Fruit fly (Drosophila melanogaster) whole organism, embryonic: ENCODE results near the gene CG15144.
A peak's percentile ranks its signal among the peaks of the same experiment; 100 is the strongest.

Source experiments
- Adf1 ChIP-seq: fragments of 200-800 bp; sonication (Bioruptor generic); IDR thresholded peaks from 2 replicates; pipeline ENCODE4 v1.3.6; 2022; ENCODE audit warnings: missing biosample characterization, missing genetic modification characterization
- Atf-2 ChIP-seq: fragments of 200-800 bp; sonication (Bioruptor generic); optimal IDR thresholded peaks from 2 replicates; lab custom pipeline; 2016; ENCODE audit warnings: missing biosample characterization, missing genetic modification characterization
- C15 ChIP-seq: fragments of 200-800 bp; sonication (Bioruptor generic); IDR thresholded peaks from 3 replicates; pipeline ENCODE4 v1.3.6; 2022; ENCODE audit warnings: missing biosample characterization, missing genetic modification characterization
- CG10267 ChIP-seq: fragments of 200-800 bp; sonication (Bioruptor generic); optimal IDR thresholded peaks from 2 replicates; lab custom pipeline; 2018; ENCODE audit warnings: missing biosample characterization, mild to moderate bottlenecking, missing genetic modification characterization, moderate library complexity
- CG14710 ChIP-seq: fragments of 200-800 bp; sonication (Bioruptor generic); optimal IDR thresholded peaks from 3 replicates; lab custom pipeline; 2019; ENCODE audit warnings: missing biosample characterization, mild to moderate bottlenecking, missing genetic modification characterization, moderate library complexity
- CG1647 ChIP-seq: fragments of 200-800 bp; sonication (Bioruptor generic); optimal IDR thresholded peaks from 3 replicates; lab custom pipeline; 2016; ENCODE audit warnings: missing biosample characterization, missing genetic modification characterization
- CG17359 ChIP-seq: fragments of 200-800 bp; sonication (Bioruptor generic); optimal IDR thresholded peaks from 3 replicates; lab custom pipeline; 2018; ENCODE audit warnings: missing biosample characterization, mild to moderate bottlenecking, missing genetic modification characterization, moderate library complexity
- CG17385 ChIP-seq: fragments of 200-800 bp; sonication (Bioruptor generic); optimal IDR thresholded peaks from 3 replicates; lab custom pipeline; 2018; ENCODE audit warnings: missing biosample characterization, mild to moderate bottlenecking, missing genetic modification characterization
- CG18599 ChIP-seq: fragments of 200-800 bp; sonication (Bioruptor generic); optimal IDR thresholded peaks from 3 replicates; lab custom pipeline; 2017; ENCODE audit warnings: missing biosample characterization, missing genetic modification characterization, mild to moderate bottlenecking, moderate library complexity, missing genetic modification reagents
- CG18619 ChIP-seq: fragments of 200-800 bp; sonication (Bioruptor generic); optimal IDR thresholded peaks from 3 replicates; lab custom pipeline; 2017; ENCODE audit warnings: missing biosample characterization, mild to moderate bottlenecking, missing genetic modification characterization
- CG2120 ChIP-seq: fragments of 200-800 bp; sonication (Bioruptor generic); optimal IDR thresholded peaks from 3 replicates; lab custom pipeline; 2016; ENCODE audit warnings: missing biosample characterization, missing genetic modification characterization
- CG2202 ChIP-seq: fragments of 200-800 bp; sonication (Bioruptor generic); optimal IDR thresholded peaks from 2 replicates; lab custom pipeline; 2018; ENCODE audit warnings: missing biosample characterization, mild to moderate bottlenecking, missing genetic modification characterization
- CG2712 ChIP-seq: fragments of 200-800 bp; optimal IDR thresholded peaks from 3 replicates; lab custom pipeline; 2019; ENCODE audit warnings: missing biosample characterization, mild to moderate bottlenecking, missing genetic modification characterization, moderate library complexity
- CG3163 ChIP-seq: fragments of 200-800 bp; sonication (Bioruptor generic); optimal IDR thresholded peaks from 3 replicates; lab custom pipeline; 2016; ENCODE audit warnings: missing biosample characterization, missing genetic modification characterization
- CG32767 ChIP-seq: fragments of 200-800 bp; sonication (Bioruptor generic); IDR thresholded peaks from 2 replicates; pipeline ENCODE4 v1.3.6; 2022; ENCODE audit warnings: missing biosample characterization, missing genetic modification characterization
- CG33557 ChIP-seq: fragments of 200-800 bp; sonication (Bioruptor generic); optimal IDR thresholded peaks from 2 replicates; lab custom pipeline; 2019; ENCODE audit warnings: missing biosample characterization, mild to moderate bottlenecking, missing genetic modification characterization, moderate library complexity
- CG4707 ChIP-seq: fragments of 200-800 bp; sonication (Bioruptor generic); optimal IDR thresholded peaks from 2 replicates; lab custom pipeline; 2018; ENCODE audit warnings: missing biosample characterization, mild to moderate bottlenecking, missing genetic modification characterization, moderate library complexity
- CG5180 ChIP-seq: fragments of 200-800 bp; sonication (Bioruptor generic); optimal IDR thresholded peaks from 3 replicates; lab custom pipeline; 2017; ENCODE audit warnings: missing biosample characterization, missing genetic modification characterization, mild to moderate bottlenecking, moderate library complexity, missing genetic modification reagents
- CG6854 ChIP-seq: fragments of 200-800 bp; sonication (Bioruptor generic); optimal IDR thresholded peaks from 3 replicates; lab custom pipeline; 2017; ENCODE audit warnings: missing biosample characterization, mild to moderate bottlenecking, missing genetic modification characterization
- CG7271 ChIP-seq: fragments of 200-800 bp; sonication (Bioruptor generic); optimal IDR thresholded peaks from 2 replicates; lab custom pipeline; 2018; ENCODE audit warnings: missing biosample characterization, mild to moderate bottlenecking, missing genetic modification characterization, moderate library complexity
- CG8924 ChIP-seq: fragments of 200-800 bp; optimal IDR thresholded peaks from 3 replicates; lab custom pipeline; 2019; ENCODE audit warnings: missing biosample characterization, mild to moderate bottlenecking, missing genetic modification characterization, moderate library complexity
- CG9817 ChIP-seq: fragments of 200-800 bp; sonication (Bioruptor generic); optimal IDR thresholded peaks from 2 replicates; lab custom pipeline; 2018; ENCODE audit warnings: missing biosample characterization, mild to moderate bottlenecking, missing genetic modification characterization, moderate library complexity
- Dip3 ChIP-seq: fragments of 200-800 bp; sonication (Bioruptor generic); optimal IDR thresholded peaks from 3 replicates; lab custom pipeline; 2016; ENCODE audit warnings: missing biosample characterization, missing genetic modification characterization
- E2f2 ChIP-seq: fragments of 200-800 bp; sonication (Bioruptor generic); IDR thresholded peaks from 2 replicates; pipeline ENCODE4 v1.3.6; 2022; ENCODE audit warnings: missing biosample characterization, missing genetic modification characterization
- HmgD ChIP-seq: fragments of 200-800 bp; sonication (Bioruptor generic); optimal IDR thresholded peaks from 3 replicates; lab custom pipeline; 2016; ENCODE audit warnings: missing biosample characterization, missing genetic modification characterization
- Hmr ChIP-seq: fragments of 200-800 bp; sonication (Bioruptor generic); optimal IDR thresholded peaks from 3 replicates; lab custom pipeline; 2017; ENCODE audit warnings: mild to moderate bottlenecking, missing biosample characterization, missing genetic modification reagents, missing genetic modification characterization
- Jarid2 ChIP-seq: fragments of 200-800 bp; sonication (Bioruptor generic); optimal IDR thresholded peaks from 3 replicates; lab custom pipeline; 2017; ENCODE audit warnings: mild to moderate bottlenecking, missing biosample characterization, missing genetic modification reagents, missing genetic modification characterization
- MESR4 ChIP-seq: fragments of 200-800 bp; sonication (Bioruptor generic); optimal IDR thresholded peaks from 2 replicates; lab custom pipeline; 2018; ENCODE audit warnings: missing biosample characterization, mild to moderate bottlenecking, missing genetic modification characterization, moderate library complexity
- Neu2 ChIP-seq: fragments of 200-800 bp; sonication (Bioruptor generic); optimal IDR thresholded peaks from 3 replicates; lab custom pipeline; 2016; ENCODE audit warnings: missing biosample characterization, missing genetic modification characterization, borderline replicate concordance
- Nf-YC ChIP-seq: fragments of 200-800 bp; optimal IDR thresholded peaks from 3 replicates; lab custom pipeline; 2019; ENCODE audit warnings: missing biosample characterization, mild to moderate bottlenecking, missing genetic modification characterization, moderate library complexity
- Pdp1 ChIP-seq, 2 experiments: fragments of 200-800 bp; sonication (Bioruptor generic); optimal IDR thresholded peaks; 3 replicates each; lab custom pipeline; 2016; ENCODE audit warnings: missing biosample characterization in 2 of 2, missing genetic modification characterization in 2 of 2, mild to moderate bottlenecking in 1 of 2, moderate library complexity in 1 of 2
- Sin3A ChIP-seq: fragments of >200 bp; optimal IDR thresholded peaks from 2 replicates; lab custom pipeline; 2018
- Sox102F ChIP-seq: fragments of 200-800 bp; sonication (Bioruptor generic); optimal IDR thresholded peaks from 2 replicates; lab custom pipeline; 2018; ENCODE audit warnings: missing biosample characterization, mild to moderate bottlenecking, missing genetic modification characterization, moderate library complexity
- Vsx1 ChIP-seq: fragments of 200-800 bp; sonication (Bioruptor generic); optimal IDR thresholded peaks from 2 replicates; lab custom pipeline; 2017; ENCODE audit warnings: missing biosample characterization, mild to moderate bottlenecking, missing genetic modification characterization, missing genetic modification reagents
- abd-A ChIP-seq: fragments of 200-800 bp; sonication (Bioruptor generic); optimal IDR thresholded peaks from 3 replicates; lab custom pipeline; 2019; ENCODE audit warnings: missing biosample characterization, mild to moderate bottlenecking, missing genetic modification characterization, moderate library complexity
- aop ChIP-seq: fragments of 200-800 bp; sonication (Bioruptor generic); IDR thresholded peaks from 2 replicates; pipeline ENCODE4 v1.3.6; 2022; ENCODE audit warnings: missing biosample characterization, missing genetic modification characterization
- cg ChIP-seq: fragments of 200-800 bp; sonication (Bioruptor generic); optimal IDR thresholded peaks from 3 replicates; lab custom pipeline; 2019; ENCODE audit warnings: missing biosample characterization, mild to moderate bottlenecking, missing genetic modification characterization, moderate library complexity
- da ChIP-seq: fragments of 200-800 bp; sonication (Bioruptor generic); optimal IDR thresholded peaks from 2 replicates; lab custom pipeline; 2016; ENCODE audit warnings: missing biosample characterization, missing genetic modification characterization
- dpn ChIP-seq, 2 experiments: fragments of 200-800 bp; sonication (Bioruptor generic); optimal IDR thresholded peaks; 3 replicates each; lab custom pipeline; 2016; ENCODE audit warnings: missing biosample characterization in 2 of 2, missing genetic modification characterization in 2 of 2
- emc ChIP-seq: fragments of 200-800 bp; sonication (Bioruptor generic); optimal IDR thresholded peaks from 2 replicates; lab custom pipeline; 2016; ENCODE audit warnings: missing biosample characterization, missing genetic modification characterization
- fd3F ChIP-seq: fragments of 200-800 bp; sonication (Bioruptor generic); optimal IDR thresholded peaks from 2 replicates; lab custom pipeline; 2018; ENCODE audit warnings: missing biosample characterization, mild to moderate bottlenecking, missing genetic modification characterization, moderate library complexity
- jumu ChIP-seq: fragments of 200-800 bp; sonication (Bioruptor generic); optimal IDR thresholded peaks from 3 replicates; lab custom pipeline; 2016; ENCODE audit warnings: missing biosample characterization, missing genetic modification characterization
- klu ChIP-seq: fragments of 200-800 bp; sonication (Bioruptor generic); IDR thresholded peaks from 2 replicates; pipeline ENCODE4 v1.3.6; 2022; ENCODE audit warnings: missing biosample characterization, missing genetic modification characterization
- nau ChIP-seq: fragments of 200-800 bp; sonication (Bioruptor generic); optimal IDR thresholded peaks from 3 replicates; lab custom pipeline; 2017; ENCODE audit warnings: missing biosample characterization, mild to moderate bottlenecking, missing genetic modification characterization, missing genetic modification reagents
- nmo ChIP-seq: fragments of 200-800 bp; sonication (Bioruptor generic); optimal IDR thresholded peaks from 2 replicates; lab custom pipeline; 2018; ENCODE audit warnings: missing biosample characterization, mild to moderate bottlenecking, missing genetic modification characterization, moderate library complexity
- onecut ChIP-seq: fragments of 200-800 bp; sonication (Bioruptor generic); IDR thresholded peaks from 2 replicates; pipeline ENCODE4 v1.3.6; 2022; ENCODE audit warnings: missing biosample characterization, missing genetic modification characterization
- pb ChIP-seq: fragments of 200-800 bp; sonication (Bioruptor generic); optimal IDR thresholded peaks from 3 replicates; lab custom pipeline; 2016; ENCODE audit warnings: missing biosample characterization, missing genetic modification characterization
- pho ChIP-seq: fragments of 200-800 bp; sonication (Bioruptor generic); optimal IDR thresholded peaks from 2 replicates; lab custom pipeline; 2016; ENCODE audit warnings: missing biosample characterization, missing genetic modification characterization
- rib ChIP-seq: fragments of 200-800 bp; sonication (Bioruptor generic); IDR thresholded peaks from 2 replicates; pipeline ENCODE4 v1.3.6; 2022; ENCODE audit warnings: missing biosample characterization, missing genetic modification characterization
- wek ChIP-seq: fragments of 200-800 bp; sonication (Bioruptor generic); optimal IDR thresholded peaks from 3 replicates; lab custom pipeline; 2018; ENCODE audit warnings: missing biosample characterization, mild to moderate bottlenecking, missing genetic modification characterization, moderate library complexity

CG15144 gene

dm6 chr2L:17558111-17558773, 29.3 kb upstream of the CG15144 start:
- TF ChIP-seq CG32767 (GFP tag; lab: Robert Waterston, UW) (no peak), CG17385 (GFP tag; lab: Kevin White, UChicago) (peak; percentile 29), CG5180 (peak; percentile 7), CG7271 (tag; lab: Kevin White, UChicago) (no peak), pb (GFP tag; lab: Kevin White, UChicago) (no peak), klu (GFP tag; lab: Robert Waterston, UW) (no peak), E2f2 (GFP tag; lab: Robert Waterston, UW) (no peak), abd-A (tag; lab: Kevin White, UChicago) (peak; percentile 92), CG2712 (peak; percentile 36), da (GFP tag; lab: Kevin White, UChicago) (no peak), CG14710 (no peak), emc (GFP tag; lab: Kevin White, UChicago) (no peak), pho (GFP tag; lab: Kevin White, UChicago) (no peak), rib (GFP tag; lab: Robert Waterston, UW) (no peak), CG33557 (GFP tag; lab: Kevin White, UChicago) (no peak), CG18619 (GFP tag; lab: Kevin White, UChicago) (no peak), CG3163 (GFP tag; lab: Kevin White, UChicago) (no peak), Atf-2 (GFP tag; lab: Kevin White, UChicago) (no peak), CG6854 (GFP tag; lab: Kevin White, UChicago) (peak; percentile 52), CG4707 (GFP tag; lab: Kevin White, UChicago) (no peak), onecut (GFP tag; lab: Robert Waterston, UW) (no peak), Dip3 (no peak), Neu2 (GFP tag; lab: Kevin White, UChicago) (no peak), nau (GFP tag; lab: Kevin White, UChicago) (no peak), CG2202 (no peak), nmo (GFP tag; lab: Kevin White, UChicago) (peak; percentile 30), Nf-YC (tag; lab: Kevin White, UChicago) (peak; percentile 30), Vsx1 (GFP tag; lab: Kevin White, UChicago) (no peak), aop (GFP tag; lab: Robert Waterston, UW) (no peak), fd3F (GFP tag; lab: Kevin White, UChicago) (peak; percentile 41), CG9817 (peak; percentile 29), CG18599 (peak; percentile 77), Adf1 (GFP tag; lab: Robert Waterston, UW) (peak; percentile 97), CG8924 (tag; lab: Kevin White, UChicago) (peak; percentile 68), CG17359 (tag; lab: Kevin White, UChicago) (peak; percentile 43), HmgD (GFP tag; lab: Kevin White, UChicago) (no peak), Hmr (GFP tag; lab: Kevin White, UChicago) (peak; percentile 70), CG10267 (peak; percentile 13), CG1647 (no peak), jumu (GFP tag; lab: Kevin White, UChicago) (no peak), dpn (GFP tag; optimal IDR thresholded peaks at IDR 0.05; lab: Kevin White, UChicago) (no peak), CG2120 (GFP tag; lab: Kevin White, UChicago) (no peak), Pdp1 (GFP tag; optimal IDR thresholded peaks at IDR 0.05; lab: Kevin White, UChicago) (no peak), cg (GFP tag; lab: Kevin White, UChicago) (peak; percentile 57), Sin3A (lab: Kevin White, UChicago) (no peak), C15 (GFP tag; lab: Robert Waterston, UW) (no peak), Jarid2 (GFP tag; lab: Kevin White, UChicago) (no peak), Sox102F (GFP tag; lab: Kevin White, UChicago) (peak; percentile 30), MESR4 (GFP tag; lab: Kevin White, UChicago) (no peak), wek (GFP tag; lab: Kevin White, UChicago) (no peak)
